Worm (Caenorhabditis elegans) whole organism, L4 larva: ENCODE data around the gene C18A11.3.
A peak's percentile ranks its signal among the peaks of the same experiment; 100 is the strongest.

ENCODE experiments used
- D1046.2 ChIP-seq: fragments of 200-800 bp; sonication (Bioruptor generic); IDR thresholded peaks from 2 replicates; pipeline ENCODE4 v1.3.6; 2022; ENCODE audit warnings: missing genetic modification characterization, missing compliant biosample characterization
- Y48G9A.11 ChIP-seq: fragments of 200-800 bp; sonication (Bioruptor generic); IDR thresholded peaks from 2 replicates; pipeline ENCODE4 v1.3.6; 2022; ENCODE audit warnings: missing genetic modification reagents, missing genetic modification characterization, missing compliant biosample characterization
- Y75B8A.6 ChIP-seq: fragments of 200-800 bp; sonication (Bioruptor generic); IDR thresholded peaks from 2 replicates; pipeline ENCODE4 v1.3.6; 2022; ENCODE audit warnings: missing genetic modification reagents, missing genetic modification characterization, missing compliant biosample characterization
- ZK546.5 ChIP-seq, 2 experiments: sonication (generic microtip); optimal IDR thresholded peaks; 2 replicates each; lab custom pipeline; 2017; ENCODE audit warnings: missing biosample characterization in 2 of 2, missing genetic modification characterization in 2 of 2
- aha-1 ChIP-seq: fragments of 150-350 bp; peaks from one replicate; lab custom pipeline; 2014; ENCODE audit warnings: missing biosample characterization, missing genetic modification characterization
- ama-1 ChIP-seq: fragments of 150-350 bp; optimal IDR thresholded peaks from 2 replicates; lab custom pipeline; 2014; ENCODE audit warnings: inconsistent platforms, mixed read lengths
- ceh-20 ChIP-seq: fragments of 200-800 bp; sonication (Bioruptor generic); IDR thresholded peaks from 2 replicates; pipeline ENCODE4 v1.3.6; 2022; ENCODE audit warnings: missing genetic modification reagents, missing genetic modification characterization, missing compliant biosample characterization
- ceh-28 ChIP-seq: fragments of 150-350 bp; optimal IDR thresholded peaks from 2 replicates; lab custom pipeline; 2014; ENCODE audit warnings: missing biosample characterization, missing genetic modification reagents, missing genetic modification characterization
- ceh-62 ChIP-seq: sonication (generic microtip); optimal IDR thresholded peaks from 2 replicates; lab custom pipeline; 2017; ENCODE audit warnings: missing biosample characterization, missing genetic modification characterization
- ceh-82 ChIP-seq: sonication (generic microtip); optimal IDR thresholded peaks from 2 replicates; lab custom pipeline; 2017; ENCODE audit warnings: missing biosample characterization, missing genetic modification characterization
- ctbp-1 ChIP-seq: fragments of 200-800 bp; sonication (Bioruptor generic); IDR thresholded peaks from 2 replicates; pipeline ENCODE4 v1.3.6; 2022; ENCODE audit warnings: missing genetic modification reagents, missing genetic modification characterization, missing compliant biosample characterization
- daf-12 ChIP-seq: fragments of 150-350 bp; optimal IDR thresholded peaks from 2 replicates; lab custom pipeline; 2014; ENCODE audit warnings: missing biosample characterization, missing genetic modification reagents, missing genetic modification characterization
- daf-16 ChIP-seq, 3 experiments: sonication (generic microtip); optimal IDR thresholded peaks; 2 replicates each; lab custom pipeline; 2016 to 2017; ENCODE audit warnings: missing genetic modification characterization in 3 of 3, missing genetic modification reagents in 3 of 3, mild to moderate bottlenecking in 2 of 3, missing compliant biosample characterization in 2 of 3, missing biosample characterization in 1 of 3, moderate library complexity in 1 of 3
- dmd-6 ChIP-seq: fragments of 200-800 bp; sonication (Bioruptor generic); IDR thresholded peaks from 2 replicates; pipeline ENCODE4 v1.3.6; 2022; ENCODE audit warnings: missing genetic modification reagents, missing genetic modification characterization, missing compliant biosample characterization
- dpl-1 ChIP-seq: fragments of 150-350 bp; optimal IDR thresholded peaks from 2 replicates; lab custom pipeline; 2014; ENCODE audit warnings: missing biosample characterization, missing genetic modification reagents, missing genetic modification characterization
- duxl-1 ChIP-seq: sonication (generic microtip); optimal IDR thresholded peaks from 2 replicates; lab custom pipeline; 2016; ENCODE audit warnings: mild to moderate bottlenecking, missing genetic modification characterization, moderate library complexity, missing compliant biosample characterization; ENCODE audit not compliant: poor library complexity
- dve-1 ChIP-seq: sonication (generic microtip); optimal IDR thresholded peaks from 2 replicates; lab custom pipeline; 2017; ENCODE audit warnings: antibody characterized with exemption, mild to moderate bottlenecking, missing genetic modification characterization, missing compliant biosample characterization; ENCODE audit not compliant: insufficient read depth
- egl-27 ChIP-seq: sonication (generic microtip); optimal IDR thresholded peaks from 3 replicates; lab custom pipeline; 2017; ENCODE audit warnings: missing biosample characterization, missing genetic modification reagents, missing genetic modification characterization
- fkh-10 ChIP-seq: fragments of 150-350 bp; optimal IDR thresholded peaks from 2 replicates; lab custom pipeline; 2014; ENCODE audit warnings: missing biosample characterization, missing genetic modification reagents, missing genetic modification characterization
- gei-8 ChIP-seq: fragments of 200-800 bp; sonication (Bioruptor generic); optimal IDR thresholded peaks from 2 replicates; lab custom pipeline; 2018; ENCODE audit warnings: mild to moderate bottlenecking, missing genetic modification characterization, missing compliant biosample characterization
- hlh-11 ChIP-seq: fragments of 200-800 bp; sonication (Bioruptor generic); optimal IDR thresholded peaks from 2 replicates; lab custom pipeline; 2018; ENCODE audit warnings: mild to moderate bottlenecking, missing genetic modification characterization, missing compliant biosample characterization
- hlh-30 ChIP-seq: sonication (generic microtip); optimal IDR thresholded peaks from 2 replicates; lab custom pipeline; 2017; ENCODE audit warnings: antibody characterized with exemption, mild to moderate bottlenecking, missing genetic modification characterization, missing compliant biosample characterization; ENCODE audit not compliant: insufficient read depth
- jun-1 ChIP-seq: fragments of 150-350 bp; optimal IDR thresholded peaks from 2 replicates; lab custom pipeline; 2014; ENCODE audit warnings: missing biosample characterization, missing genetic modification reagents, missing genetic modification characterization
- lsy-2 ChIP-seq, 2 experiments: fragments of 150-350 bp in 1 of 2; sonication (generic microtip) in 1 of 2; optimal IDR thresholded peaks; 2 replicates each; lab custom pipeline; 2014 to 2017; ENCODE audit warnings: missing biosample characterization in 2 of 2, missing genetic modification characterization in 2 of 2
- madf-9 ChIP-seq: fragments of 200-800 bp; sonication (Bioruptor generic); conservative IDR thresholded peaks from 2 replicates; pipeline ENCODE4 v1.3.6; 2022; ENCODE audit warnings: missing genetic modification reagents, missing genetic modification characterization, missing compliant biosample characterization
- mdl-1 ChIP-seq, 2 experiments: fragments of 150-350 bp in 1 of 2; sonication (generic microtip) in 1 of 2; optimal IDR thresholded peaks; 2 replicates each; lab custom pipeline; 2014 to 2017; ENCODE audit warnings: missing biosample characterization in 2 of 2, missing genetic modification characterization in 2 of 2
- mes-2 ChIP-seq: sonication (generic microtip); optimal IDR thresholded peaks from 2 replicates; lab custom pipeline; 2016; ENCODE audit warnings: missing genotype, mild to moderate bottlenecking, missing genetic modification characterization, missing compliant biosample characterization; ENCODE audit not compliant: poor library complexity, severe bottlenecking
- nhr-102 ChIP-seq: sonication (generic microtip); optimal IDR thresholded peaks from 2 replicates; lab custom pipeline; 2016; ENCODE audit warnings: mild to moderate bottlenecking, missing genetic modification characterization, moderate library complexity, missing compliant biosample characterization
- nhr-111 ChIP-seq: fragments of 200-800 bp; sonication (Bioruptor generic); optimal IDR thresholded peaks from 2 replicates; lab custom pipeline; 2018; ENCODE audit warnings: mild to moderate bottlenecking, missing genetic modification characterization, missing compliant biosample characterization
- nhr-28 ChIP-seq: fragments of 150-350 bp; optimal IDR thresholded peaks from 2 replicates; lab custom pipeline; 2014; ENCODE audit warnings: missing biosample characterization, missing genetic modification characterization
- nhr-42 ChIP-seq: fragments of 200-800 bp; sonication (Bioruptor generic); IDR thresholded peaks from 2 replicates; pipeline ENCODE4 v1.3.6; 2022; ENCODE audit warnings: missing genetic modification characterization, missing compliant biosample characterization
- pha-4 ChIP-seq, 2 experiments: fragments of 150-350 bp in 1 of 2; fragments of 200-800 bp in 1 of 2; sonication (Bioruptor generic) in 1 of 2; IDR thresholded peaks in 1 of 2; optimal IDR thresholded peaks in 1 of 2; 2 replicates each; pipeline versions ENCODE4 v1.3.6 to Lab custom; 2014 to 2022; ENCODE audit warnings: missing genetic modification characterization in 2 of 2, missing genetic modification reagents in 2 of 2, missing biosample characterization in 1 of 2, missing compliant biosample characterization in 1 of 2
- php-3 ChIP-seq: fragments of 200-800 bp; sonication (Bioruptor generic); IDR thresholded peaks from 2 replicates; pipeline ENCODE4 v1.3.6; 2022; ENCODE audit warnings: missing genetic modification reagents, missing genetic modification characterization, missing compliant biosample characterization
- pqm-1 ChIP-seq: sonication (generic microtip); optimal IDR thresholded peaks from 2 replicates; lab custom pipeline; 2017; ENCODE audit warnings: missing biosample characterization, missing genetic modification characterization
- rbr-2 ChIP-seq: sonication (generic microtip); optimal IDR thresholded peaks from 2 replicates; lab custom pipeline; 2016; ENCODE audit warnings: missing genotype, missing genetic modification characterization, missing compliant biosample characterization
- saeg-2 ChIP-seq: fragments of 200-800 bp; sonication (Bioruptor generic); IDR thresholded peaks from 2 replicates; pipeline ENCODE4 v1.3.6; 2022; ENCODE audit warnings: missing genetic modification reagents, missing genetic modification characterization, missing compliant biosample characterization
- snpc-1.2 ChIP-seq: fragments of 200-800 bp; sonication (Bioruptor generic); IDR thresholded peaks from 2 replicates; pipeline ENCODE4 v1.3.6; 2022; ENCODE audit warnings: missing genetic modification reagents, missing genetic modification characterization, missing compliant biosample characterization
- snpc-4 ChIP-seq: fragments of 150-350 bp; optimal IDR thresholded peaks from 2 replicates; lab custom pipeline; 2014; ENCODE audit warnings: missing biosample characterization, missing genetic modification characterization
- tra-1 ChIP-seq: fragments of 200-800 bp; sonication (Bioruptor generic); IDR thresholded peaks from 2 replicates; pipeline ENCODE4 v1.3.6; 2022; ENCODE audit warnings: missing genetic modification reagents, missing genetic modification characterization, missing compliant biosample characterization
- unc-62 ChIP-seq, 3 experiments: fragments of 150-350 bp in 1 of 3; sonication (generic microtip); optimal IDR thresholded peaks in 2 of 3; peaks in 1 of 3; 1 replicate in 1 of 3; 2 replicates in 2 of 3; lab custom pipeline; 2014 to 2017; ENCODE audit warnings: missing biosample characterization in 3 of 3, missing genetic modification characterization in 3 of 3, missing genetic modification reagents in 3 of 3, missing genotype in 1 of 3
- ztf-7 ChIP-seq: fragments of 150-350 bp; optimal IDR thresholded peaks from 2 replicates; lab custom pipeline; 2014; ENCODE audit warnings: missing biosample characterization, missing genetic modification characterization

The C18A11.3 gene

DNA sequence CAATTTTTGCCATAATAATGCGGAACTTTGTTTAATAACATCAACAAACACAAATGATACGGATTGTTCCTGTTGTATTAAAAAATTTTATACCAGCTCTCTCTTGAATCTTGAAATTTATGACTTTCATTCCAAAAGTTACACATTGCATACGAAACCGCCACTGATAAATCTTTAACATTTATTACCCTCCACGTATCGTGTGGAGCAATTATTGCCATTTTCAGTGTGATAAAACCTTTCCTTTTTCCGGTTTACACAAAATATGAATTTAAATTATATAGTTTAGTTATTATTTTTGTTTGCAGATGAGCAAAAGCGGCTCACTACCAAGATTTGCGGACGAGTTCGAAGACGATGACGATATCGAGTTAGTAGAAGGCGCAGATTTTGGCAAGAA lies at the start of gene C18A11.3:
Gene C18A11.3 (plus strand): TSS at position 301 of the 400 bp plus-strand sequence.
- TF ChIP-seq pqm-1 (tag; lab: Kevin White, UChicago) (peak; percentile 28), php-3 (peak; percentile 49; the same call in 1 of the 2 replicates), pha-4 (GFP tag; IDR thresholded peaks at IDR 0.05; lab: Robert Waterston, UW) (no peak), pha-4 (tag; optimal IDR thresholded peaks at IDR 0.05; lab: Kevin White, UChicago) (no peak), dve-1 (tag; lab: Kevin White, UChicago) (peak; percentile 22)

DNA sequence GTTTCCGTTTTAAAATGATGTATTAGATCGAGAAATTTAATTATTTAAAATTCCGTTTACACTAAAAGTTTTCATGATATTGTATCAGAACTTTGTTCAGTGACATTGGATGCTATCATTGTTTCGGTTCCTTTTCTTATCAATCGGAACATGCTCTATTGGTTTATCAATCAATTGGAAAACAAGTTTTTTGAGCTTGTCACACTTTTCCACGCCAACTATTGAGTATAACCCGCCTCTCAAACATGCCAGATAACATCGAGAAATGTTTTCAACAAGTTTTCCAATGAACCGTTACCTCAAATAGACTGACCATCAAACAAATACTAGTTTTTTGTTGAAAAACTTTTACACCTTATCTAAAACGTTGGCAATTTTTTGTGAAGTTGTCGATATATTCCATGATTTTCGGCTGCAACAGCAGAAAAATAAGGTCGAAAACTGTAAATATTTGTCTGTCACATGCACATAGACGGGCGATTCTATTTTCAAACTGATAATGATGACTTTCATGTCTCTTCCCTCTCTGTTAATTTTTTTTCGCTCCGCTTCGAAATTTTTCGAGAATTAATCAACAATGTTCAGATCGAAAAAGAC lies 46.4 kb upstream of the C18A11.3 start, which contains the start of gene unk-1:
Gene unk-1 (plus strand): TSS at position 577 of the 597 bp plus-strand sequence.
- peak; percentile 61 for TF ChIP-seq hlh-11 (tag; lab: Kevin White, UChicago)
- no peak for TF ChIP-seq ztf-7
- peak in 1 of 2 experiments; percentile 29 for TF ChIP-seq unc-62 (GFP tag; optimal IDR thresholded peaks at IDR 0.05 in 1 of 2; lab: Kevin White, UChicago)
- no peak for TF ChIP-seq unc-62 (tag; optimal IDR thresholded peaks at IDR 0.05; lab: Kevin White, UChicago)
- no peak for TF ChIP-seq duxl-1
- TF ChIP-seq pqm-1 (tag; lab: Kevin White, UChicago): peak; percentile 77
- TF ChIP-seq ceh-82 (tag; lab: Kevin White, UChicago): no peak
- peak; percentile 49 for TF ChIP-seq dve-1 (tag; lab: Kevin White, UChicago)
- TF ChIP-seq ceh-62 (tag; lab: Kevin White, UChicago): no peak
- no peak for TF ChIP-seq snpc-1.2 (GFP tag; lab: Robert Waterston, UW)
- peak; percentile 35 for TF ChIP-seq dmd-6 (GFP tag; lab: Robert Waterston, UW)
- peak; percentile 47 for TF ChIP-seq nhr-28
- TF ChIP-seq aha-1 (tag; lab: Kevin White, UChicago): peak; percentile 61
- no peak for TF ChIP-seq ceh-28 (tag; lab: Kevin White, UChicago)
- TF ChIP-seq jun-1 (tag; lab: Kevin White, UChicago): no peak
- no peak for TF ChIP-seq daf-16 (GFP tag; optimal IDR thresholded peaks at IDR 0.05; lab: Kevin White, UChicago)
- TF ChIP-seq daf-16 (tag; optimal IDR thresholded peaks at IDR 0.05; lab: Kevin White, UChicago): peak; percentile 96
- no peak for TF ChIP-seq nhr-102 (tag; lab: Kevin White, UChicago)

DNA sequence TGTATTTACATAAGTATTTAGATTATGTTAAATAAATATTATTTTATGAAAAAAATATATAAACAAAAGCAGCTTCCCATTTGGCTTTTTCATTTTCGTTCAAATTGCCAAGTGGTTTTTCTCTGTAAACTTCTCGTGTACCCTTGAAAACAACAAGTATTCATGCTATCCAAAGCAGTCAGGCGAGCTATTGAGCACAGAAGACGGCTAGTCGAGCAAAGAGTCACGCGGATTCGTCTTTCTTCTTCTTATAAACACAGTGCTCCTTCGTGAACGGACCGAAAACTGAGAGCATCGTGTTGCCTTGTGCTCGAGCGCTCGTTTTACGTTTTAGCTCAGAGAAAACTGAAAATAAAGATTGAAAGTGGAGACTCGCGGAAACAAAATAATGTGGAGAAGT lies 45.0 kb upstream of the C18A11.3 start:
- TF ChIP-seq gei-8 (GFP tag; lab: Kevin White, UChicago) (no peak), php-3 (no peak), saeg-2 (GFP tag; lab: Robert Waterston, UW) (no peak), Y75B8A.6 (GFP tag; lab: Robert Waterston, UW) (no peak), ZK546.5 (tag; optimal IDR thresholded peaks at IDR 0.05; lab: Kevin White, UChicago) (no peak), daf-16 (GFP tag; optimal IDR thresholded peaks at IDR 0.05; lab: Kevin White, UChicago) (no peak), daf-16 (tag; optimal IDR thresholded peaks at IDR 0.05; lab: Kevin White, UChicago) (peak; percentile 2), hlh-30 (tag; lab: Kevin White, UChicago) (peak; percentile 68), snpc-4 (tag; lab: Kevin White, UChicago) (no peak), egl-27 (tag; lab: Kevin White, UChicago) (no peak), madf-9 (no peak), aha-1 (tag; lab: Kevin White, UChicago) (peak; percentile 19), ceh-20 (GFP tag; lab: Robert Waterston, UW) (no peak), nhr-42 (no peak), fkh-10 (GFP tag; lab: Kevin White, UChicago) (no peak), nhr-111 (GFP tag; lab: Kevin White, UChicago) (no peak), D1046.2 (GFP tag; lab: Robert Waterston, UW) (no peak), nhr-102 (tag; lab: Kevin White, UChicago) (no peak)

DNA sequence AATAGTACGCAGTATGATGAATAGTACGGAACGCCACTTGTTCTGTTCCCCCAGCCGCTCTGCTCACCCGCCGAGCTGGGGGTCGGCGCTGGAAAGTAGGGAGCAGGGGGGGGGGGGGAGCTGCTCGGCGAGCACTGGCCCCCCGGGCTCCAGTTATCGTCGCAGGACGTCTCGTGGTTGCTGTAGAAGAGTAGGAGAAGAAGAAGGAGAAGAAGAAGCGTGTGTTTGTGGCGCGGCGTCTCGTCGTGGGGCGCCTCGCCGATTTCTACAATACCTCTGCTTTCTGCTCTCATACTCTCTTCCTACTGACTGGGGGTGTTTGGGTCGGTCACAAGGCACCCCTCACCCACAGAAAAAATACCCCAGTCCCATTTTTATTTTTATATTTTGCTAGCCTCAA lies 43.6 kb upstream of the C18A11.3 start:
- TF ChIP-seq Y75B8A.6 (GFP tag; lab: Robert Waterston, UW) (peak; percentile 23; the same call in 1 of the 2 replicates), madf-9 (no peak), tra-1 (GFP tag; lab: Robert Waterston, UW) (peak; percentile 33; the same call in 1 of the 2 replicates), ceh-20 (GFP tag; lab: Robert Waterston, UW) (peak; percentile 62; the same call in 1 of the 2 replicates), ceh-82 (tag; lab: Kevin White, UChicago) (no peak), dpl-1 (GFP tag; lab: Kevin White, UChicago) (no peak), lsy-2 (tag; optimal IDR thresholded peaks at IDR 0.05; lab: Kevin White, UChicago) (peak in 1 of 2 experiments; percentile 54), aha-1 (tag; lab: Kevin White, UChicago) (peak; percentile 52), daf-12 (tag; lab: Kevin White, UChicago) (no peak), ctbp-1 (GFP tag; lab: Robert Waterston, UW) (peak; percentile 81), hlh-11 (tag; lab: Kevin White, UChicago) (peak; percentile 47), mes-2 (tag; lab: Kevin White, UChicago) (peak; percentile 59), rbr-2 (tag; lab: Kevin White, UChicago) (peak; percentile 51), nhr-42 (no peak), ama-1 (lab: Kevin White, UChicago) (no peak), daf-16 (GFP tag; optimal IDR thresholded peaks at IDR 0.05; lab: Kevin White, UChicago) (no peak), daf-16 (tag; optimal IDR thresholded peaks at IDR 0.05; lab: Kevin White, UChicago) (no peak), mdl-1 (tag; optimal IDR thresholded peaks at IDR 0.05; lab: Kevin White, UChicago) (peak; percentile 7 to 50), Y48G9A.11 (GFP tag; lab: Robert Waterston, UW) (peak; percentile 32; the same call in 1 of the 2 replicates)
